Worm (Caenorhabditis elegans) whole organism, mixed stage, embryonic: ENCODE results near the gene dap-3.

Source experiments
- ceh-39 ChIP-seq: fragments of 150-350 bp; optimal IDR thresholded peaks from 2 replicates; lab custom pipeline; 2014; ENCODE audit warnings: missing biosample characterization, missing genetic modification characterization
- ces-1 ChIP-seq: fragments of 150-350 bp; optimal IDR thresholded peaks from 2 replicates; lab custom pipeline; 2014; ENCODE audit warnings: missing biosample characterization, missing genetic modification reagents, missing genetic modification characterization
- cnd-1 ChIP-seq: fragments of 200-800 bp; sonication (Bioruptor generic); optimal IDR thresholded peaks from 2 replicates; lab custom pipeline; 2018; ENCODE audit warnings: mild to moderate bottlenecking, missing genetic modification characterization, missing compliant biosample characterization
- elt-3 ChIP-seq: fragments of 150-350 bp; optimal IDR thresholded peaks from 2 replicates; lab custom pipeline; 2014; ENCODE audit warnings: missing biosample characterization, missing genetic modification characterization
- lsy-2 ChIP-seq: fragments of 150-350 bp; optimal IDR thresholded peaks from 2 replicates; lab custom pipeline; 2014; ENCODE audit warnings: missing biosample characterization, missing genetic modification characterization
- mab-5 ChIP-seq: fragments of 150-350 bp; optimal IDR thresholded peaks from 2 replicates; lab custom pipeline; 2014; ENCODE audit warnings: missing biosample characterization, missing genetic modification characterization
- mls-2 ChIP-seq: sonication (generic microtip); optimal IDR thresholded peaks from 2 replicates; lab custom pipeline; 2016; ENCODE audit warnings: mild to moderate bottlenecking, missing genetic modification characterization, moderate library complexity, missing compliant biosample characterization
- nhr-237 ChIP-seq: fragments of 150-350 bp; optimal IDR thresholded peaks from 2 replicates; lab custom pipeline; 2014; ENCODE audit warnings: missing biosample characterization, missing genetic modification characterization
- nhr-28 ChIP-seq: fragments of 150-350 bp; optimal IDR thresholded peaks from 2 replicates; lab custom pipeline; 2014; ENCODE audit warnings: missing biosample characterization, missing genetic modification characterization
- pha-4 ChIP-seq: fragments of 150-350 bp; optimal IDR thresholded peaks from 2 replicates; lab custom pipeline; 2018; ENCODE audit warnings: missing biosample characterization, missing genetic modification reagents, missing genetic modification characterization
- unc-62 ChIP-seq: fragments of 150-350 bp; optimal IDR thresholded peaks from 2 replicates; lab custom pipeline; 2014; ENCODE audit warnings: missing biosample characterization, missing genetic modification reagents, missing genetic modification characterization
- zip-8 ChIP-seq: fragments of 150-350 bp; optimal IDR thresholded peaks from 2 replicates; lab custom pipeline; 2014; ENCODE audit warnings: missing biosample characterization, missing genetic modification characterization
- ztf-11 ChIP-seq: fragments of 150-350 bp; optimal IDR thresholded peaks from 2 replicates; lab custom pipeline; 2014; ENCODE audit warnings: missing biosample characterization, missing genetic modification characterization

ce11 chrII:10574177-10574576, 6.8 kb upstream of the dap-3 start:
- TF ChIP-seq mab-5 (tag; lab: Kevin White, UChicago) (no peak), ces-1 (GFP tag; lab: Kevin White, UChicago) (no peak), elt-3 (tag; lab: Kevin White, UChicago) (no peak), zip-8 (tag; lab: Kevin White, UChicago) (no peak), pha-4 (tag; lab: Kevin White, UChicago) (no peak), unc-62 (GFP tag; lab: Kevin White, UChicago) (no peak), ztf-11 (no peak), lsy-2 (tag; lab: Kevin White, UChicago) (no peak), cnd-1 (no peak), mls-2 (tag; lab: Kevin White, UChicago) (no peak), nhr-237 (no peak), ceh-39 (tag; lab: Kevin White, UChicago) (no peak), nhr-28 (no peak)
